Fruit fly (Drosophila melanogaster) whole organism, adult: ENCODE data around the gene CG32278.
A peak's percentile ranks its signal among the peaks of the same experiment; 100 is the strongest.

ENCODE experiments used
- CG11617 ChIP-seq: fragments of 200-800 bp; sonication (Bioruptor generic); optimal IDR thresholded peaks from 2 replicates; lab custom pipeline; 2017; ENCODE audit warnings: mild to moderate bottlenecking, missing biosample characterization, missing genetic modification reagents, missing genetic modification characterization
- CG12768 ChIP-seq: fragments of 200-800 bp; sonication (Bioruptor generic); optimal IDR thresholded peaks from 2 replicates; lab custom pipeline; 2017; ENCODE audit warnings: missing biosample characterization, missing genetic modification characterization, mild to moderate bottlenecking, moderate library complexity, missing genetic modification reagents
- CG14711 ChIP-seq: fragments of 200-800 bp; sonication (Bioruptor generic); optimal IDR thresholded peaks from 2 replicates; lab custom pipeline; 2018; ENCODE audit warnings: missing biosample characterization, mild to moderate bottlenecking, missing genetic modification characterization, moderate library complexity
- CG1620 ChIP-seq: fragments of 200-800 bp; sonication (Bioruptor generic); optimal IDR thresholded peaks from 2 replicates; lab custom pipeline; 2016; ENCODE audit warnings: missing biosample characterization, missing genetic modification characterization
- CG33017 ChIP-seq: fragments of 200-800 bp; sonication (Bioruptor generic); optimal IDR thresholded peaks from 2 replicates; lab custom pipeline; 2018; ENCODE audit warnings: missing biosample characterization, mild to moderate bottlenecking, missing genetic modification characterization, moderate library complexity
- CG5204 ChIP-seq: fragments of 200-800 bp; sonication (Bioruptor generic); optimal IDR thresholded peaks from 2 replicates; lab custom pipeline; 2016; ENCODE audit warnings: missing biosample characterization, missing genetic modification characterization
- CG7045 ChIP-seq: fragments of 200-800 bp; sonication (Bioruptor generic); optimal IDR thresholded peaks from 2 replicates; lab custom pipeline; 2017; ENCODE audit warnings: missing biosample characterization, mild to moderate bottlenecking, missing genetic modification characterization
- CG7101 ChIP-seq: fragments of 200-800 bp; sonication (Bioruptor generic); optimal IDR thresholded peaks from 2 replicates; lab custom pipeline; 2018; ENCODE audit warnings: missing biosample characterization, mild to moderate bottlenecking, missing genetic modification characterization, moderate library complexity
- Clk ChIP-seq: fragments of 200-800 bp; sonication (Bioruptor generic); optimal IDR thresholded peaks from 2 replicates; lab custom pipeline; 2017; ENCODE audit warnings: missing biosample characterization, missing genetic modification characterization
- Crg-1 ChIP-seq: fragments of 200-800 bp; sonication (Bioruptor generic); optimal IDR thresholded peaks from 2 replicates; lab custom pipeline; 2016; ENCODE audit warnings: missing biosample characterization, missing genetic modification characterization
- Hr96 ChIP-seq: fragments of 200-800 bp; sonication (Bioruptor generic); optimal IDR thresholded peaks from 2 replicates; lab custom pipeline; 2016; ENCODE audit warnings: missing biosample characterization, missing genetic modification characterization
- Mnt ChIP-seq: fragments of 200-800 bp; sonication (Bioruptor generic); optimal IDR thresholded peaks from 2 replicates; lab custom pipeline; 2016; ENCODE audit warnings: missing biosample characterization, mild to moderate bottlenecking, missing genetic modification characterization
- bab1 ChIP-seq: fragments of 200-800 bp; sonication (Bioruptor generic); optimal IDR thresholded peaks from 3 replicates; lab custom pipeline; 2019; ENCODE audit warnings: missing biosample characterization, mild to moderate bottlenecking, missing genetic modification characterization, moderate library complexity
- cic ChIP-seq: fragments of 200-800 bp; sonication (Bioruptor generic); optimal IDR thresholded peaks from 2 replicates; lab custom pipeline; 2017; ENCODE audit warnings: missing biosample characterization, mild to moderate bottlenecking, missing genetic modification characterization, moderate library complexity
- cnc ChIP-seq, 2 experiments: fragments of >200 bp; optimal IDR thresholded peaks; 2 replicates each; lab custom pipeline; 2017
- kay ChIP-seq: fragments of 200-800 bp; sonication (Bioruptor generic); peaks from one replicate; lab custom pipeline; 2016; ENCODE audit warnings: missing biosample characterization, missing genetic modification characterization, borderline replicate concordance
- ovo ChIP-seq: fragments of 200-800 bp; sonication (Bioruptor generic); optimal IDR thresholded peaks from 2 replicates; lab custom pipeline; 2016; ENCODE audit warnings: missing biosample characterization, missing genetic modification characterization
- pad ChIP-seq: fragments of 200-800 bp; sonication (Bioruptor generic); optimal IDR thresholded peaks from 3 replicates; lab custom pipeline; 2017; ENCODE audit warnings: missing biosample characterization, missing genetic modification characterization, mild to moderate bottlenecking, moderate library complexity, missing genetic modification reagents
- tj ChIP-seq: fragments of 200-800 bp; sonication (Bioruptor generic); optimal IDR thresholded peaks from 3 replicates; lab custom pipeline; 2017; ENCODE audit warnings: missing biosample characterization, mild to moderate bottlenecking, missing genetic modification characterization, moderate library complexity
- toe ChIP-seq: fragments of 200-800 bp; sonication (Bioruptor generic); optimal IDR thresholded peaks from 2 replicates; lab custom pipeline; 2016; ENCODE audit warnings: missing biosample characterization, missing genetic modification characterization

The CG32278 gene

DNA sequence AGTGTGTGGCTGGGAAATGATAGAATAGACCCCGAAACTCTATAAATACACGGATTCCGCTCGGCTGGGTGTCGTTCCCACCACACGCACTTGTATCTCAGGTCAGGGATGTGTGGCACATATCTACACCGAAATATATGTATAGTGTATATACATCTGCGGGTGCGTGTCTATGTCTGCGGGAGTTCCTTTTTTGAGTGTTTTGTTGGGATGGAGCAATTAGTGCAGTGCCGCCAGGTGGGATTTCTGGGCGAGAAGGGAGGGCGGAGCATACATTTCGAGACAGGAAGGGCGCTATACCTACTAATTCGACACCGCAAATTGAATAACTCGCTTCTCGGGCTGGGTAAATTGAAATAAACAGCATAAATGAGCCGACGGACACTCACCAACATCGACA, 42.6 kb upstream of the CG32278 start:
- no peak for TF ChIP-seq CG33017 (tag; lab: Kevin White, UChicago)
- no peak for TF ChIP-seq cic
- no peak for TF ChIP-seq CG7045 (GFP tag; lab: Kevin White, UChicago)
- no peak for TF ChIP-seq CG5204
- TF ChIP-seq tj (GFP tag; lab: Kevin White, UChicago) = no peak
- no peak for TF ChIP-seq CG7101
- TF ChIP-seq CG14711 (tag; lab: Kevin White, UChicago) = no peak
- no peak for TF ChIP-seq CG11617
- TF ChIP-seq pad (GFP tag; lab: Kevin White, UChicago) = no peak
- TF ChIP-seq Mnt (GFP tag; lab: Kevin White, UChicago) = no peak
- no peak for TF ChIP-seq CG1620 (GFP tag; lab: Kevin White, UChicago)
- no peak for TF ChIP-seq Hr96 (GFP tag; lab: Kevin White, UChicago)
- no peak for TF ChIP-seq Clk (GFP tag; lab: Kevin White, UChicago)
- TF ChIP-seq toe (GFP tag; lab: Kevin White, UChicago) = no peak

DNA sequence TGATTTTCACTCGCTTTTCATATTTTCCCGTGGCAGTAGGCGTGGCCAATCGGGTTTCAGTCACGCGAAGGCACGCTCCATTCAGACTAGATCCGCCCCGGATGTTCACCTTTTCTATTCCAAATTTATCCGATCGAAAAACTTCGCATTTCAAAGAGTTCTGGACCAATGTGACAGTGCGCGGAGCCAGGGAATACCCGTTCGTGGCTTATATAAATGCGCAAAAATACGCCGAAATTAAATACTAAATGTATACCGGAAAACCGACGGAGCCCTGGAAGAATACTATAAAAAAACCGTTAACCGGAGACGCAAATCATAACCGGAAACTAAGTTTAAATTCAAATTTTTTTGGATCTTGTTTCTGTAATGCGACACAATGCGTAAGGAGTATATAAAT, 41.5 kb upstream of the CG32278 start, which contains the start of gene promL:
TSS of gene promL (minus strand) at position 181 of the 400 bp plus-strand sequence.
- TF ChIP-seq tj (GFP tag; lab: Kevin White, UChicago) = no peak
- peak; percentile 91 for TF ChIP-seq bab1 (GFP tag; lab: Kevin White, UChicago)
- no peak for TF ChIP-seq cic
- no peak for TF ChIP-seq CG5204
- TF ChIP-seq kay (GFP tag; lab: Kevin White, UChicago) = peak; percentile 42
- peak; percentile 54 for TF ChIP-seq CG1620 (GFP tag; lab: Kevin White, UChicago)
- TF ChIP-seq Mnt (GFP tag; lab: Kevin White, UChicago) = peak; percentile 73
- no peak for TF ChIP-seq CG7045 (GFP tag; lab: Kevin White, UChicago)
- TF ChIP-seq CG14711 (tag; lab: Kevin White, UChicago) = peak; percentile 41
- TF ChIP-seq toe (GFP tag; lab: Kevin White, UChicago) = peak; percentile 35
- no peak for TF ChIP-seq cnc (optimal IDR thresholded peaks at IDR 0.05; lab: Kevin White, UChicago)
- peak; percentile 38 for TF ChIP-seq CG33017 (tag; lab: Kevin White, UChicago)
- TF ChIP-seq Clk (GFP tag; lab: Kevin White, UChicago) = no peak
- peak; percentile 82 for TF ChIP-seq ovo (GFP tag; lab: Kevin White, UChicago)
- no peak for TF ChIP-seq CG12768 (GFP tag; lab: Kevin White, UChicago)
- TF ChIP-seq Crg-1 (GFP tag; lab: Kevin White, UChicago) = peak; percentile 63
- peak; percentile 12 for TF ChIP-seq Hr96 (GFP tag; lab: Kevin White, UChicago)
- peak; percentile 41 for TF ChIP-seq CG7101
- peak; percentile 46 for TF ChIP-seq pad (GFP tag; lab: Kevin White, UChicago)
- peak; percentile 69 for TF ChIP-seq CG11617

DNA sequence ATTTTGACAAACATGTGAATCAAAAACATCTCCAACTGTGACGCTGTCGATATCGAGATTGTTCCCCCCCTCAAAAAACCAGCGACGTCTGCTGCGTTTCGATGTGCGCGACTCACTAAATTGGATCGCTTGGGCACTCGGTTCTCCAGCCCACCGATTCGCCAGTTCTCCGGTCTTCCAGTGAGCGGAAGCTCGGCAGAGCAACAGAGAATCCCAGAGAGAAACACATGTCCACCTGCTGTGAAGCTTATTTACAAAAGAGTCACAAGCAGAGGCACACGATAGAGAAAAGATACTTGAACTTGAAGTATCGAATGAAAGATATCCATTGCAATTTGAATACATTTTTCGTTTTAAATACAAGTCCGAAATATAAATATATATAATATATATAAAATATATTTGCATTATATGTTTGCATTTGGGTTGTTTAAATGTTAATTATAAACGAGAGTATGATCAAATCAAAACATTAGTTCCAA, 35.0 kb upstream of the CG32278 start:
- no peak for TF ChIP-seq cnc (optimal IDR thresholded peaks at IDR 0.05; lab: Kevin White, UChicago)
- no peak for TF ChIP-seq CG1620 (GFP tag; lab: Kevin White, UChicago)
- peak; percentile 16 for TF ChIP-seq CG12768 (GFP tag; lab: Kevin White, UChicago)
- TF ChIP-seq CG14711 (tag; lab: Kevin White, UChicago) = no peak
- peak; percentile 8 for TF ChIP-seq tj (GFP tag; lab: Kevin White, UChicago)
- peak; percentile 9 for TF ChIP-seq cic

DNA sequence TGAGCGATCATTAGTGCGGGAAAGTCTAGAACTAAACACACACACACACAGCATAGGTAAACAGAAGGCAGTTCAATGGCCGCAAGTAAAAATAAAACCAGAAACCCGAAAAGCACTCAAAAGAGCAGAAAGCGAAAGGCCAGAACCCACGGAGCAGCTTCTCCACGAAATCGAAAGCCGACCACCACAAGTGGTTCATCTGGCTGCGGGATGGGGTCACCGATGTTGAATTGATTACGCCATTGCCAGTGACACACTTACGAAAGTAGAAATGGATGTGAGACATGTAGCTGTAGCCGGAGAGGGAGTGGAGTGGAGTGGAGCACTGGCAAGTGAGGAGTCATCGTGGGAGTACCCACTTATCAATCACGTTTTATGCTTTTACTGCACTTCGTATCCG, 27.7 kb upstream of the CG32278 start:
- TF ChIP-seq pad (GFP tag; lab: Kevin White, UChicago) = no peak
- no peak for TF ChIP-seq CG33017 (tag; lab: Kevin White, UChicago)
- no peak for TF ChIP-seq CG7101
- no peak for TF ChIP-seq kay (GFP tag; lab: Kevin White, UChicago)
- no peak for TF ChIP-seq ovo (GFP tag; lab: Kevin White, UChicago)
- TF ChIP-seq Hr96 (GFP tag; lab: Kevin White, UChicago) = no peak
- no peak for TF ChIP-seq Crg-1 (GFP tag; lab: Kevin White, UChicago)
- TF ChIP-seq toe (GFP tag; lab: Kevin White, UChicago) = no peak
- no peak for TF ChIP-seq cnc (optimal IDR thresholded peaks at IDR 0.05; lab: Kevin White, UChicago)
- TF ChIP-seq CG7045 (GFP tag; lab: Kevin White, UChicago) = no peak
- no peak for TF ChIP-seq CG12768 (GFP tag; lab: Kevin White, UChicago)
- no peak for TF ChIP-seq CG1620 (GFP tag; lab: Kevin White, UChicago)
- no peak for TF ChIP-seq CG11617
- TF ChIP-seq CG14711 (tag; lab: Kevin White, UChicago) = no peak
- no peak for TF ChIP-seq Mnt (GFP tag; lab: Kevin White, UChicago)

DNA sequence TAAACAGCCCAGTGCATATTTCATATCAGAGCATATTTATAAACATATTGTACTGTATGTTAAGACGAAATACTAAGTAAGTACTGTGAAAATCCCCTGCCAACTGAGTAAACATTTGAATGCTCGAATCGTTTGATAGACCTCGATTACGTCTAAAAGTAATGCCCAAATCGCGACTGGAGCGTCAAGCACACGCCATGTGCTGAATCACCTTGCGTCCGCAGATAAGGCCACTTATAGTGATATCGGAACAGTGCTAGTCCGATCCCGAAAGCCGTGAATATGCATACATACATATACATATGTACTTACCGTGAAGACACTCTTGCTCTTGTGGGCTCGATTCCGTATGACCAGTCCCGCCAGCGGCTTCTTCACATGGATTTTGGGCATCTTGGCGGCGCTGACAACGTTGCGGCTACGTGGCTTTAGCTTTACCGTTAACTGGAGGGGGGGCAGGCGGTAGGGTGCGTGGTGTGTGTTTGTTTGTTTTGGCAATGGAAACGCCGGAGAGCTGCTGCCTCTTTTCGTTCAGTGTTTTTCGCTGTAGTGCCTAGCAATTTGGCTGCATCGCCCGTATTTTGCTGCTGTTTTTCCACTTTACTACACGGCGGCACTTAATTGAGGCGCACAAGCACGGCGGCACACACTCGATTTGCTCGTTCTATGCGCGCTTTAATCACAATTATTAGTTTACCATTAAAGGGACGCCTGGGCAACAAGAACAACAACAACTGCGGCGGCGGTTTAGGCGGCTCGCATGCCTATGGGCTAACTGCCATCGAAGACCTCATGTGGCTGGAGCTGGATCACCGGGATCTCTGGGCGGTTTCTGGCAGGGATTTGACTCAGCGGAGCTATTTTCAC, 26.3 kb upstream of the CG32278 start:
- no peak for TF ChIP-seq CG14711 (tag; lab: Kevin White, UChicago)
- TF ChIP-seq pad (GFP tag; lab: Kevin White, UChicago) = no peak
- TF ChIP-seq cnc (optimal IDR thresholded peaks at IDR 0.05; lab: Kevin White, UChicago) = peak in 1 of 2 experiments; percentile 8
- no peak for TF ChIP-seq CG1620 (GFP tag; lab: Kevin White, UChicago)
- no peak for TF ChIP-seq toe (GFP tag; lab: Kevin White, UChicago)
- TF ChIP-seq Mnt (GFP tag; lab: Kevin White, UChicago) = peak; percentile 52
- no peak for TF ChIP-seq Clk (GFP tag; lab: Kevin White, UChicago)
- no peak for TF ChIP-seq Hr96 (GFP tag; lab: Kevin White, UChicago)
- peak; percentile 29 for TF ChIP-seq ovo (GFP tag; lab: Kevin White, UChicago)
- TF ChIP-seq CG12768 (GFP tag; lab: Kevin White, UChicago) = no peak
- TF ChIP-seq CG7045 (GFP tag; lab: Kevin White, UChicago) = no peak
